Worm (Caenorhabditis elegans): ENCODE data around the gene F42A10.9.

ce11 chrIII:6139328-6139727, 25.0 kb upstream of the F42A10.9 start:
- TF ChIP-seq ceh-14 (tag; optimal IDR thresholded peaks at IDR 0.05) (no peak), pax-1 (tag; optimal IDR thresholded peaks at IDR 0.05) (no peak)
